Fruit fly (Drosophila melanogaster) Kc167 (cell line): Measurements from ENCODE around the gene CG7168.

ENCODE experiments used
- Myc ChIP-seq: fragments of >200 bp; optimal IDR thresholded peaks from 2 replicates; lab custom pipeline; 2017; ENCODE audit warnings: missing external identifiers
- Sin3A ChIP-seq: fragments of >200 bp; optimal IDR thresholded peaks from 2 replicates; lab custom pipeline; 2018; ENCODE audit warnings: missing external identifiers
- h ChIP-seq: fragments of >200 bp; optimal IDR thresholded peaks from 3 replicates; lab custom pipeline; 2018; ENCODE audit warnings: missing external identifiers
- insv ChIP-seq: fragments of >200 bp; optimal IDR thresholded peaks from 3 replicates; lab custom pipeline; 2018; ENCODE audit warnings: missing external identifiers
- psq ChIP-seq: fragments of >200 bp; optimal IDR thresholded peaks from 2 replicates; lab custom pipeline; 2017; ENCODE audit warnings: missing external identifiers
- ttk ChIP-seq: sonication (Bioruptor generic); optimal IDR thresholded peaks from 2 replicates; lab custom pipeline; 2017; ENCODE audit warnings: missing external identifiers

CG7168 gene

DNA sequence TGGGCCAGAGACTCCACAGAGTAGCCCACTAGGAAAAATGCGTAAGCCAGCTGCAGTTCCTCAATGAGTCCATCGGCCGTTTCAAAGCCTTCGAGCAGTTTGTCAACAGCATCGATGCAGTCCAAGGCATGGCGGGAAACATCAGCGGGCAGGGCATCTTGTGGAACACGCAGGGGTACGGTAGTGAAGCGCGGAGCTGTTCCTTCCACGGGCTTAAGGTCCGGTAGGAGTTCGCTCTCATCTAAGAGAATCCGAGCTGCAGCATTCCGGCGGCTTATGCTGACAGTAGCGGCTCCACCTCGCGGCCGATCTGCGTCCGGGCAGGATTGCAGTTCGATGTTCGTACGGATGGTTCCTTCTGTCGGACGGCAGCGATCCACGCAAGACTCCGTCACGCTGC is 26.0 kb upstream of the CG7168 start:
- TF ChIP-seq ttk (lab: Kevin White, UChicago) (peak; percentile 92), h (lab: Kevin White, UChicago) (no peak)

DNA sequence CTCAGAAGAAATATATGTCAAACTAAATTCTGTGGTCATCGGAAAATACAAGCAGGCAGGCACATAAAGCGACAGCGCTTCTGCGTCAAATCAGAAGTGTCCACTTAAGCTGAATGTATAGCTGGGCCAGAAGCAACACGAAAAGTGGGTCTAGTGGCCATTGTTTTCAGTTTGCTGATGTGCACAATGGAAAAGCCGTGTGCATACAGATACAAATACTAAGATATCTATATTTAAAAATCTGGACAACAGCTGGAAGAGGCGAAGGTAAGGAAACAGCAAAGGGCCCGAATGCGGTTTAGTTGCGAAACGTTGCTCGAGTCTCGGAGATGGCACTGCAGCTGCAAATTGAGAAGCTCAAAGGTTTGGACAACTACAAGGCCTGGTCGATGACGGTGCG is 24.9 kb upstream of the CG7168 start, which contains the start of gene CG18598:
Gene CG18598 (plus strand): TSS at position 301 of the 400 bp plus-strand sequence.
- TF ChIP-seq psq (lab: Kevin White, UChicago) (no peak), ttk (lab: Kevin White, UChicago) (no peak), h (lab: Kevin White, UChicago) (no peak), Sin3A (lab: Kevin White, UChicago) (no peak)

DNA sequence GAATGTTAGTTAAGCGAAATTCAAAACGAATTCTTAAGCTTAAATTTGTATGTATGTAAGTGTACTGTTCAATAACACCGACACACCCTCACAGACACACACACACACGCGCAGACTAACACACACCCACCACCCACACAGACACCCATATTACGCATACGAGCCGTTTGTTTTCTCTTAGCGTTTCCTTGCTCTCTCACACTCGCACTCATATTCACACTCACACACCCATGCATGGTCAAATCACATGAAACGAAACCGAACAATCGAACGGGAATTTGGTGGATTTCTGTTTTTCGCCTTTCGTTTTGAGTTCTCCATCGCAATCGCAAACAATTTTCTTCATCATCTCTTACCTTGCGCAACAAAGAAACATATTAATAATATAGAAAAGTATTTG is 23.4 kb upstream of the CG7168 start:
- TF ChIP-seq Sin3A (lab: Kevin White, UChicago) (no peak), h (lab: Kevin White, UChicago) (no peak), insv (lab: Kevin White, UChicago) (no peak), ttk (lab: Kevin White, UChicago) (no peak), psq (lab: Kevin White, UChicago) (no peak), Myc (lab: Kevin White, UChicago) (no peak)

DNA sequence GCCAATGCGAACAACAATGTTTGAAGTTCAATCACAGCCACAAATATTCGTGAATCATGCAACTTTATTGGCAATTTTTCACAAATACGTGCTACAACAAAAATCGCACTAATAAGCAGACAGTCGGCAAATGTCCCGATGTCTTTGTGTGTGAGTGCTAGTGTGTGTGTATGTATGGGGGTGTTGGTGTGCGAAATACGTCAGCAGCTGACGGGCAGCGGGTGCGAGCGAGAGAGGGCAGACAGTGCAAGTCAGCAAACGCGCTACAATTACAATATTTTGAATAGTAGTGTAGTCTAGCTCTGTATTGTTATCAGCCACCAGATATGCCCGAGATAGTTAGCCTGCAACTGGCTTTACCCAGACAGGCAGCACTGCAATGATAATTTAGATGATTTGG is 20.2 kb upstream of the CG7168 start:
- TF ChIP-seq insv (lab: Kevin White, UChicago), result no peak
- TF ChIP-seq psq (lab: Kevin White, UChicago), result no peak
- TF ChIP-seq h (lab: Kevin White, UChicago), result no peak
- no peak for TF ChIP-seq ttk (lab: Kevin White, UChicago)
- TF ChIP-seq Myc (lab: Kevin White, UChicago), result no peak
- no peak for TF ChIP-seq Sin3A (lab: Kevin White, UChicago)

DNA sequence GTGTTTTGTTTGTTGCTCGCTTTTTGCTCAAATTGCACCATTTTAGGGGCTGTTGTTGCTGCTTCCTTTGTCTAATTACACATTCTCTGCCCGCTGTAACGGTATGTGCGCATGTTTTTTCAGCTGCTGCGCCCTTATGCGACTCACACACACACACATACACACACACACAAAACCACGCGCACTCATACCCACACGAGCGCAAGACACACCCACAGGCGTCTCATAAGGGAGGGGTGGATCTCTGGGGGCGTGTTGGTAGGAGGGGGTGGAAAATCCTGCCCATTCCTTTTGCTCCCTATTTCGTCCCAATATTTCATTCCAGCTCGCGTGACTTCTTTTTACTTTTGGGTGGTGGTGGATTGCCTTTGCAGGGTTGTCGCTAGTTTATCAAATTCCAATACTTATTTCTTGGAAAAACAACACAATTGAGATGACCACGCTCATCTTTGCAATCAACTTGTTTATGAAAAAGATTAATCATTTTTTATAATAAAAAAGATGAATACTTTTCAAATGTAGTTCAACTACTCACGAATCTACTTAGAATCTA is 19.2 kb upstream of the CG7168 start:
- TF ChIP-seq ttk (lab: Kevin White, UChicago) (no peak), Sin3A (lab: Kevin White, UChicago) (no peak)

DNA sequence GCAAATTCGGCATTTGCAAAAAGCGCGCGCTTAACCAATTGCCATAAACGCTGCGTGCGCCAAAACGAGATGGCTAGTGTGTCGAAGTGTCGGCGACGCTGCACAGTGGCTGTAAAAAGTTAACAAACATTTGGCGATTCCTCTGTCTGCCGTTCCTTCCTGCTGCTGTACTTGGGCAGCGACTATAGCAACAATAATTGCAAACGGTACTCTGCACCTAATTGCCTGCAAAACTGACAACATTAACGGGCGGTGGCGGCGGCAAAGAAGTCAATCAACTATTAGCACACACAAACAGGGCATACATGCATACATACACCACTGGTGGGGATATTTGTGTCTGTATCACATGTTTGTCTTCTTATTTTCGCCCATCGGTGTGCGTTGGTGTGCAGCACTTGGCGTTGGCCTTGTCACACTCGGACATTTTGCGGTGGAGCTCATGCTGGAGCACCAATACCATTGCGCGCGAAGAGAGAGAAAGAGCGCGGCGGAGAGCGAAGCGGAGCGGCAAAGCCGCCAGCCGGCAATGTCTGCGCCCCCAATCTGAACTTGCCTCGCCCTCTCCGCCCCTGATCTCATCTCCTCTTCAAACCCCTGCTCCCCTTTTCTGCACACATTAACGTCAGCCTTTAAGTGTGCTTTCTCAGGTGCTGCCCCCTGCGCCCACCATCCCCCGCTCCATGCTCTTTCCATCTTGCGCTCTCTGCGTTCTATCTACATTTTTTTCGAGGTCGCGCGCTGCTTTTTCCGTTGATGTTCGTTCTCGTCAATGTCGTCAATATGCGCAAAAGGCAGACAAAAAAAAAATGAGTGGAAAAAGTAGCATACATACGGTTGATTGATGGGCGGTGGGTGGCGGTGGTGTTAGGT is 18.5 kb upstream of the CG7168 start:
- no peak for TF ChIP-seq h (lab: Kevin White, UChicago)
- no peak for TF ChIP-seq Myc (lab: Kevin White, UChicago)
- no peak for TF ChIP-seq Sin3A (lab: Kevin White, UChicago)
- TF ChIP-seq insv (lab: Kevin White, UChicago), result no peak
- TF ChIP-seq ttk (lab: Kevin White, UChicago), result no peak
- no peak for TF ChIP-seq psq (lab: Kevin White, UChicago)

DNA sequence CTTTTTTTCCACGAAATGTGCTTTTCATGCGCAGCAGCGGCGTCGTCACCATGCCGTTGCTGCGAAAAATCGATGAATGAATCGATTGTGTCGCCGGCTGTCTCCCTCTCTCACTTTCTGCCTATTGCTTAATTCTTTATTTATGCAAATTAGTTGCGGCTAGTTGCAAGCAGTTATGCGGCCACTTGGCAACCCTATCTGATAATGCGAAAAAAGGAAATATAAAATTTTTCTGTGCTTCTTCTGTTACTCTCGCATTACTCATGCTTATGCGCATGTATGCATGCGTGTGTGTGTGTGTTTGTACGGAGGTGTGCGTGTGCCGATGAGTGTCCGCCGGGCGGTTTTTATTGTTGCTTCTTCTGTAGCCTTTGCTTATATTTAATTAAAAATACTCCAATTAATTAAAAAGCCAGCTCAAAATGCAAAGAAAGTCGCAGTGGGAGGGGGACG is 17.9 kb upstream of the CG7168 start:
- TF ChIP-seq ttk (lab: Kevin White, UChicago) (no peak), psq (lab: Kevin White, UChicago) (no peak), insv (lab: Kevin White, UChicago) (no peak), Myc (lab: Kevin White, UChicago) (no peak), h (lab: Kevin White, UChicago) (no peak), Sin3A (lab: Kevin White, UChicago) (no peak)

DNA sequence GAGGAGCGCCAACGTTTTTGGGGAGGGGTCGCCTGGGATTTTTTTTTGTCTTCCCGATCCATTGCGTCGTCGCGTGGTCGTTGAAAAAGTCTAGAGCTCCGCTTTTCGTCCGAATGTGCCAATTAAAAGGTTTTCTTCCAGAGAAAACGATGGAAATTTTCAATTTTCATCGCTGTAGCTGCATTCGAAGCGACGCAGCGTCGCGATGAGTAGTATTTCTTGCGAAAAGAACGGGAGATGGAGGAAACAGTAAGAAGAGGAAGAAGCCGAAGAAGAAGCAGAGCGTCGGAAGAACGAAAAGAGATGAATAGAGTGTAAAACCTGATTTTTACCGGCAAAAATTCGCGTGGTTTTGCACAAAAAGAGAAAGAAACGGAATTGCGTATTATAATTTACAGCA is 17.1 kb upstream of the CG7168 start:
- no peak for TF ChIP-seq insv (lab: Kevin White, UChicago)
- no peak for TF ChIP-seq Sin3A (lab: Kevin White, UChicago)
- TF ChIP-seq h (lab: Kevin White, UChicago), result no peak
- TF ChIP-seq ttk (lab: Kevin White, UChicago), result no peak
- TF ChIP-seq Myc (lab: Kevin White, UChicago), result no peak
- no peak for TF ChIP-seq psq (lab: Kevin White, UChicago)

DNA sequence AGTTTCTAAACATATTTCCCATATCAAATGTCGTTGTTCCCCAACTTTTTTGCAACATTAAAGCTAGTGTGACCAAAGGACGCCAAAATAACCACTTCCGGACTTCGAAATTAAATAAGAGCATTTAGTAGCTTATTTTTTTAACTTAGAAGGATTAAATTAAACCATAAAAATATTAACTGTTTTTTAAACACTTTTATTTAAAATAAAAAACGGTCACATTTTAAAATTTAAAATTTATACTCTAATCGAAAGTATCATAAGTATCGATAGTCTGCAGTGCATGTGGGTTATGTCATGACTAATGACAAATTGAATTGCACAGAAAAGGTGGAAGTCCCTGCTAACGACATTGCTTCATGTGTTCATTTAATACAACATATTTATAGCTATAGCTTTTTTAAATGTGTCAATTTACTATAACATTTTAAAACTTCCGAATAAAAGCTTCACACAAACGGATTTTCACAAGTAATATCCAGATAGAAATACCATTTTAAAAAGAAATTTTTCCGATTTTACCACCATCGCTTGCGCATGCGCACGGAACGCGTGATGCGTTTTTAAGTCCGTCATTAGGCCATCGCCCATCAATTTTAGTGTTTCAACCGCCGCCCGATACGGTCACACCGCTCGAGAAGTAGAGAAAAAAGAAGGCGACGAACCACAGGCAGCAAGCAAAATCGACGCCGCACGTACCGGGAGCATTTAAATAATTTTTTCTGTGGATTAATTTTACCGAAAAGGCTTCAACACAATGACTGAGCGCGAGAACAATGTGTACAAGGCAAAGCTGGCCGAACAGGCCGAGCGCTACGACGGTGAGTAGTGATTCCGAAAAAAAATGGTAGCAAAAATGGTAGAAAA is 16.4 kb upstream of the CG7168 start, which contains the start of the genes CG7156 and 14-3-3epsilon:
Gene CG7156 (minus strand): TSS at position 71 of the 867 bp plus-strand sequence.
Gene 14-3-3epsilon (plus strand): TSS at position 443 of the 867 bp plus-strand sequence.
- TF ChIP-seq h (lab: Kevin White, UChicago) (no peak), Myc (lab: Kevin White, UChicago) (no peak), Sin3A (lab: Kevin White, UChicago) (no peak), insv (lab: Kevin White, UChicago) (no peak), psq (lab: Kevin White, UChicago) (no peak), ttk (lab: Kevin White, UChicago) (no peak)

DNA sequence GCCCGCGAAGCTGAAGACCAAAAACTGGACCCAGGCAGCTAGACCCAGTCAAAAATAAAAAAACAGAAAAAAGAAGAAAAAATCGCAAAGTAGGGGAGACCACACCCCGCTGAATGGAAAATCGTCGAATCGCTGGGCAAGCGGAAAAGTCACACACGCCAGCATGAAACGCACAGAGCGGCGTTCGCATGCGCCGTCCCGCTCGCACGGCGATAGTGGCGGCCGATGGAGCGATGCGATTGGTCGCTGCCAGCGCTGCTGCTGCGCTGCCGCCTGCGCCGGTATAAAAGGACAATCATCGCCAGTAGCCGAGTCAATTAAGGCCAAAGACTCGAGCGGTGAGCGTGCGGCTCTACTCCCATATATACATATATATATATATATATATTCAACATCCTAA is 10.0 kb upstream of the CG7168 start, which contains the start of gene repo:
Gene repo (plus strand): TSS at position 314 of the 400 bp plus-strand sequence.
- no peak for TF ChIP-seq psq (lab: Kevin White, UChicago)
- TF ChIP-seq Sin3A (lab: Kevin White, UChicago), result no peak
- TF ChIP-seq insv (lab: Kevin White, UChicago), result no peak
- no peak for TF ChIP-seq Myc (lab: Kevin White, UChicago)
- TF ChIP-seq ttk (lab: Kevin White, UChicago), result no peak
- TF ChIP-seq h (lab: Kevin White, UChicago), result no peak
